Worm (Caenorhabditis elegans): ENCODE data around the gene ins-19.

Gene ins-19

DNA sequence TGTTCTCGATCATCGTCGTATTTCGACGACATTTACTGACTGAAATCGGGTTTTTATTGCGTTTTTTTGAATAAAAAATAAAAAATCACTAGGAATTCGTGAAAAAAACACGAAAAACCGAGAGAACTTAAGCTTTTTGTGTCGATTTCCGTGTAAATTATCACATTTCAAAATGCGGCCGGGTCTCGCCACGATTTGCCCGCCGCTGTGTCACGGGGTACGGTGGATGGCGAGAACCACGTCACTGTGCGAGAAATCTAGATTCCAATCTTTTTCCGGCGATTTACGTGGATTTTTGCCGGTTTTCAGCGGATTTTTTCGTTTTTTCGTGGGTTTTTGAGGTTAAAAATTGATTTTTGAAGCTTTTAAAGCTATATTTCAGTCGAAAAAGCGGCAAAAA, 49.3 kb downstream of the ins-19 start, which contains the start of gene Y25C1A.8 (continued):
- TF ChIP-seq him-1 (tag; optimal IDR thresholded peaks at IDR 0.05) (peak; percentile 30), chd-7 (tag; optimal IDR thresholded peaks at IDR 0.05) (no peak), zim-3 (tag; optimal IDR thresholded peaks at IDR 0.05) (peak; percentile 53), ztf-3 (GFP tag; optimal IDR thresholded peaks at IDR 0.05) (peak; percentile 48), ztf-25 (GFP tag; IDR thresholded peaks at IDR 0.05) (no peak), Y67H2A.10 (GFP tag; conservative IDR thresholded peaks at IDR 0.05) (no peak), ceh-100 (GFP tag; IDR thresholded peaks at IDR 0.05) (peak; percentile 83), sptf-2 (GFP tag; optimal IDR thresholded peaks at IDR 0.05) (no peak), attf-3 (GFP tag; conservative IDR thresholded peaks at IDR 0.05) (no peak), somi-1 (GFP tag; optimal IDR thresholded peaks at IDR 0.05) (no peak), repo-1 (tag; optimal IDR thresholded peaks at IDR 0.05) (peak; percentile 91), fkh-3 (tag; optimal IDR thresholded peaks at IDR 0.05) (no peak), egrh-3 (GFP tag; IDR thresholded peaks at IDR 0.05) (no peak), B0261.1 (tag; optimal IDR thresholded peaks at IDR 0.05) (peak; percentile 36), nhr-27 (tag; optimal IDR thresholded peaks at IDR 0.05) (no peak), F33H1.4 (GFP tag; IDR thresholded peaks at IDR 0.05) (peak; percentile 100), mel-28 (tag; optimal IDR thresholded peaks at IDR 0.05; ENCODE audit: borderline replicate concordance) (peak; percentile 58), tbp1 (GFP tag; optimal IDR thresholded peaks at IDR 0.05) (peak; percentile 71), nhr-80 (tag; optimal IDR thresholded peaks at IDR 0.05) (peak; percentile 41), sea-2 (GFP tag; IDR thresholded peaks at IDR 0.05) (no peak), hmg-1.2 (GFP tag; IDR thresholded peaks at IDR 0.05) (peak; percentile 75), D2030.7 (GFP tag; IDR thresholded peaks at IDR 0.05) (peak; percentile 75; the same call in 1 of the 2 replicates), snpc-1.3 (tag; optimal IDR thresholded peaks at IDR 0.05; ENCODE audit: insufficient read depth) (peak; percentile 51), zfh-2 (GFP tag; conservative IDR thresholded peaks at IDR 0.05) (peak; percentile 86), ztf-6 (GFP tag; IDR thresholded peaks at IDR 0.05) (no peak), let-607 (tag; optimal IDR thresholded peaks at IDR 0.05) (peak; percentile 97 to 98), ets-4 (GFP tag; optimal IDR thresholded peaks at IDR 0.05) (peak; percentile 78), F23B12.7 (tag; optimal IDR thresholded peaks at IDR 0.05; ENCODE audit: insufficient read depth) (peak; percentile 92)
